Fruit fly (Drosophila melanogaster) whole organism, prepupa: ENCODE data around the gene Hakai.
A peak's percentile ranks its signal among the peaks of the same experiment; 100 is the strongest.

Experiments used
- Blimp-1 ChIP-seq: fragments of 200-800 bp; sonication (Bioruptor generic); optimal IDR thresholded peaks from 3 replicates; lab custom pipeline; 2017; ENCODE audit warnings: missing biosample characterization, missing genetic modification characterization, mild to moderate bottlenecking, moderate library complexity, missing genetic modification reagents
- CG10631 ChIP-seq: fragments of 200-800 bp; sonication (Bioruptor generic); optimal IDR thresholded peaks from 2 replicates; lab custom pipeline; 2016; ENCODE audit warnings: missing biosample characterization, missing genetic modification characterization
- CG11294 ChIP-seq: fragments of 200-800 bp; sonication (Bioruptor generic); IDR thresholded peaks from 2 replicates; pipeline ENCODE4 v1.3.6; 2022; ENCODE audit warnings: missing biosample characterization, missing genetic modification characterization
- CG11762 ChIP-seq: fragments of 200-800 bp; sonication (Bioruptor generic); optimal IDR thresholded peaks from 3 replicates; lab custom pipeline; 2016; ENCODE audit warnings: missing biosample characterization, missing genetic modification characterization; ENCODE audit not compliant: insufficient read depth
- CG11902 ChIP-seq: fragments of 200-800 bp; sonication (Bioruptor generic); optimal IDR thresholded peaks from 3 replicates; lab custom pipeline; 2016; ENCODE audit warnings: missing biosample characterization, missing genetic modification characterization
- CG16779 ChIP-seq: fragments of 200-800 bp; sonication (Bioruptor generic); optimal IDR thresholded peaks from 3 replicates; lab custom pipeline; 2017; ENCODE audit warnings: missing biosample characterization, mild to moderate bottlenecking, missing genetic modification characterization
- CG3032 ChIP-seq: fragments of 200-800 bp; optimal IDR thresholded peaks from 2 replicates; lab custom pipeline; 2019; ENCODE audit warnings: missing biosample characterization, mild to moderate bottlenecking, missing genetic modification characterization, moderate library complexity
- CG31627 ChIP-seq: fragments of 200-800 bp; sonication (Bioruptor generic); optimal IDR thresholded peaks from 3 replicates; lab custom pipeline; 2016; ENCODE audit warnings: missing biosample characterization, missing genetic modification characterization
- CG32006 ChIP-seq: fragments of 200-800 bp; sonication (Bioruptor generic); optimal IDR thresholded peaks from 3 replicates; lab custom pipeline; 2017; ENCODE audit warnings: missing biosample characterization, mild to moderate bottlenecking, missing genetic modification characterization
- CG3919 ChIP-seq: fragments of 200-800 bp; sonication (Bioruptor generic); optimal IDR thresholded peaks from 3 replicates; lab custom pipeline; 2016; ENCODE audit warnings: missing biosample characterization, missing genetic modification characterization
- CG4318 ChIP-seq: fragments of 200-800 bp; sonication (Bioruptor generic); optimal IDR thresholded peaks from 3 replicates; lab custom pipeline; 2017; ENCODE audit warnings: missing biosample characterization, mild to moderate bottlenecking, missing genetic modification characterization
- CG6792 ChIP-seq: fragments of 200-800 bp; sonication (Bioruptor generic); optimal IDR thresholded peaks from 3 replicates; lab custom pipeline; 2016; ENCODE audit warnings: missing biosample characterization, missing genetic modification characterization
- CG6808 ChIP-seq: fragments of 200-800 bp; sonication (Bioruptor generic); optimal IDR thresholded peaks from 3 replicates; lab custom pipeline; 2017; ENCODE audit warnings: missing biosample characterization, missing genetic modification characterization, mild to moderate bottlenecking, moderate library complexity, missing genetic modification reagents
- CG6854 ChIP-seq: fragments of 200-800 bp; sonication (Bioruptor generic); optimal IDR thresholded peaks from 2 replicates; lab custom pipeline; 2017; ENCODE audit warnings: missing biosample characterization, mild to moderate bottlenecking, missing genetic modification characterization
- CG7368 ChIP-seq: fragments of 200-800 bp; sonication (Bioruptor generic); optimal IDR thresholded peaks from 3 replicates; lab custom pipeline; 2016; ENCODE audit warnings: missing biosample characterization, missing genetic modification characterization
- CG8119 ChIP-seq: fragments of 200-800 bp; sonication (Bioruptor generic); IDR thresholded peaks from 3 replicates; pipeline ENCODE4 v1.3.6; 2022; ENCODE audit warnings: missing biosample characterization, missing genetic modification characterization
- CG8319 ChIP-seq: fragments of 200-800 bp; sonication (Bioruptor generic); optimal IDR thresholded peaks from 3 replicates; lab custom pipeline; 2016; ENCODE audit warnings: missing biosample characterization, missing genetic modification characterization
- CG8632 ChIP-seq: fragments of 200-800 bp; sonication (Bioruptor generic); optimal IDR thresholded peaks from 3 replicates; lab custom pipeline; 2016; ENCODE audit warnings: missing biosample characterization, missing genetic modification characterization
- Eip75B ChIP-seq: fragments of 200-800 bp; sonication (Bioruptor generic); optimal IDR thresholded peaks from 3 replicates; lab custom pipeline; 2016; ENCODE audit warnings: missing biosample characterization, missing genetic modification characterization
- Eip78C ChIP-seq: fragments of 200-800 bp; sonication (Bioruptor generic); peaks from one replicate; lab custom pipeline; 2016; ENCODE audit warnings: missing biosample characterization, missing genetic modification characterization
- Ets96B ChIP-seq: fragments of 200-800 bp; optimal IDR thresholded peaks from 2 replicates; lab custom pipeline; 2019; ENCODE audit warnings: missing biosample characterization, mild to moderate bottlenecking, missing genetic modification characterization, moderate library complexity
- Hr38 ChIP-seq: sonication (Bioruptor generic); optimal IDR thresholded peaks from 2 replicates; lab custom pipeline; 2016; ENCODE audit warnings: missing biosample characterization, missing genetic modification characterization
- Hr4 ChIP-seq: fragments of 200-800 bp; sonication (Bioruptor generic); optimal IDR thresholded peaks from 3 replicates; lab custom pipeline; 2016; ENCODE audit warnings: missing biosample characterization, missing genetic modification characterization
- Lpt ChIP-seq: fragments of 200-800 bp; sonication (Bioruptor generic); optimal IDR thresholded peaks from 3 replicates; lab custom pipeline; 2016; ENCODE audit warnings: missing biosample characterization, missing genetic modification characterization
- Met ChIP-seq: fragments of 200-800 bp; sonication (Bioruptor generic); optimal IDR thresholded peaks from 3 replicates; lab custom pipeline; 2016; ENCODE audit warnings: missing biosample characterization, missing genetic modification characterization
- OdsH ChIP-seq: fragments of 200-800 bp; sonication (Bioruptor generic); optimal IDR thresholded peaks from 3 replicates; lab custom pipeline; 2016; ENCODE audit warnings: missing biosample characterization, missing genetic modification characterization
- Smox ChIP-seq: fragments of 200-800 bp; sonication (Bioruptor generic); optimal IDR thresholded peaks from 3 replicates; lab custom pipeline; 2016; ENCODE audit warnings: missing biosample characterization, missing genetic modification characterization
- Sox102F ChIP-seq: fragments of 200-800 bp; sonication (Bioruptor generic); optimal IDR thresholded peaks from 2 replicates; lab custom pipeline; 2016; ENCODE audit warnings: missing biosample characterization, mild to moderate bottlenecking, missing genetic modification characterization
- Sox14 ChIP-seq: fragments of 200-800 bp; sonication (Bioruptor generic); optimal IDR thresholded peaks from 3 replicates; lab custom pipeline; 2016; ENCODE audit warnings: missing biosample characterization, missing genetic modification characterization
- Sox15 ChIP-seq: fragments of 200-800 bp; sonication (Bioruptor generic); optimal IDR thresholded peaks from 3 replicates; lab custom pipeline; 2016; ENCODE audit warnings: missing biosample characterization, missing genetic modification characterization
- cyc ChIP-seq: fragments of 200-800 bp; sonication (Bioruptor generic); optimal IDR thresholded peaks from 3 replicates; lab custom pipeline; 2016; ENCODE audit warnings: missing biosample characterization, missing genetic modification characterization
- dac ChIP-seq: fragments of 200-800 bp; sonication (Bioruptor generic); optimal IDR thresholded peaks from 2 replicates; lab custom pipeline; 2017; ENCODE audit warnings: missing biosample characterization, mild to moderate bottlenecking, missing genetic modification characterization
- dsx ChIP-seq: fragments of 200-800 bp; optimal IDR thresholded peaks from 3 replicates; lab custom pipeline; 2019; ENCODE audit warnings: missing biosample characterization, mild to moderate bottlenecking, missing genetic modification characterization, moderate library complexity; ENCODE audit not compliant: poor library complexity, severe bottlenecking
- eg ChIP-seq: fragments of 200-800 bp; sonication (Bioruptor generic); IDR thresholded peaks from 3 replicates; pipeline ENCODE4 v1.3.6; 2022; ENCODE audit warnings: missing biosample characterization, missing genetic modification characterization
- esn ChIP-seq: fragments of 200-800 bp; sonication (Bioruptor generic); optimal IDR thresholded peaks from 2 replicates; lab custom pipeline; 2016; ENCODE audit warnings: missing biosample characterization, mild to moderate bottlenecking, missing genetic modification characterization, moderate library complexity
- fd85E ChIP-seq: fragments of 200-800 bp; sonication (Bioruptor generic); optimal IDR thresholded peaks from 3 replicates; lab custom pipeline; 2016; ENCODE audit warnings: missing biosample characterization, missing genetic modification characterization
- fkh ChIP-seq: fragments of 200-800 bp; sonication (Bioruptor generic); optimal IDR thresholded peaks from 3 replicates; lab custom pipeline; 2017; ENCODE audit warnings: missing biosample characterization, mild to moderate bottlenecking, missing genetic modification characterization, moderate library complexity
- lz ChIP-seq: fragments of 200-800 bp; sonication (Bioruptor generic); optimal IDR thresholded peaks from 3 replicates; lab custom pipeline; 2016; ENCODE audit warnings: missing biosample characterization, missing genetic modification characterization
- pdm3 ChIP-seq: fragments of 200-800 bp; sonication (Bioruptor generic); optimal IDR thresholded peaks from 3 replicates; lab custom pipeline; 2016; ENCODE audit warnings: missing biosample characterization, missing genetic modification characterization
- salr ChIP-seq, 2 experiments: fragments of 200-800 bp; sonication (Bioruptor generic); optimal IDR thresholded peaks; 3 replicates each; lab custom pipeline; 2016 to 2018; ENCODE audit warnings: missing biosample characterization in 2 of 2, missing genetic modification characterization in 2 of 2, mild to moderate bottlenecking in 1 of 2
- spab ChIP-seq: fragments of 200-800 bp; sonication (Bioruptor generic); optimal IDR thresholded peaks from 2 replicates; lab custom pipeline; 2017; ENCODE audit warnings: missing biosample characterization, mild to moderate bottlenecking, missing genetic modification characterization, missing genetic modification reagents
- ss ChIP-seq, 2 experiments: fragments of 200-800 bp; sonication (Bioruptor generic); optimal IDR thresholded peaks; 2 replicates in 1 of 2; 3 replicates in 1 of 2; lab custom pipeline; 2017 to 2018; ENCODE audit warnings: mild to moderate bottlenecking in 2 of 2, missing biosample characterization in 2 of 2, missing genetic modification characterization in 2 of 2, moderate library complexity in 1 of 2
- svp ChIP-seq: fragments of 200-800 bp; sonication (Bioruptor generic); peaks from one replicate; lab custom pipeline; 2016; ENCODE audit warnings: missing biosample characterization, missing genetic modification characterization
- topi ChIP-seq: fragments of 200-800 bp; sonication (Bioruptor generic); optimal IDR thresholded peaks from 3 replicates; lab custom pipeline; 2016; ENCODE audit warnings: missing biosample characterization, missing genetic modification characterization
- vri ChIP-seq: fragments of 200-800 bp; sonication (Bioruptor generic); optimal IDR thresholded peaks from 3 replicates; lab custom pipeline; 2016; ENCODE audit warnings: missing biosample characterization, mild to moderate bottlenecking, missing genetic modification characterization

The Hakai gene

DNA sequence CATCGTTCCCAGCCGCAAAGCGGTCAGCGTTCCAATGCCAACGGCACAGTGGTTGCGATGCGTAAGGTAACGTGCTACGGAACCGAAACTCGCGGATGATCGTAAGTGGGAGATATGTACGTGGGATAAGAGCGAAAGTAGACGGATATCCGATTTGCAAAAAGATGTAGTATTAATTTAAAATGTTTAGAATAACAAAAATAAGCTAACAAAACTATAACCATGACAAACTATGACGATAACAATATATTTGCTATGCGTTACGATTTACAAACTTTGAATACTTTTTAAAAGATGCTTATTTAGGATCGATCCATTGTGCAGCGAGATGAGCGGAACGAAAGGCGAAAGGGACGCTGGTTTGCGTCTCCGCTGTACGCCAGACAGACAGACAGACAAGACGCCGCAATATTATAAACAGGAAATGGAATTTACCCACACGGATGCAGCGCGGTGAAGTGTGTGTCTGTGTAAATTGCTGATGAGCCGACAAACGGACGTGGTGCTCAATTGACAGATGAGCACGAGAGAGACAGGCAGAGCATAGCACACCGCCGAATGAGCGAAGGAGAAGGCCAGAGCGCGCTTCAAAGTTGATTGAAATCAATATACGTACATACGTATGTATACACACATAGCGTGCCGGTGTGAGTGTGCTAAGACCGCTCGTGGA is 6.5 kb downstream of the Hakai start (continued):
- TF ChIP-seq OdsH (GFP tag; lab: Kevin White, UChicago): peak; percentile 97
- TF ChIP-seq Smox (GFP tag; lab: Kevin White, UChicago): peak; percentile 96
- peak; percentile 98 for TF ChIP-seq CG10631 (GFP tag; lab: Kevin White, UChicago)
- peak; percentile 98 for TF ChIP-seq svp
- peak; percentile 60 for TF ChIP-seq fd85E
- TF ChIP-seq Hr38: no peak
- TF ChIP-seq Hr4: peak; percentile 98
- TF ChIP-seq lz: peak; percentile 97
- TF ChIP-seq topi: peak; percentile 98
- TF ChIP-seq CG11294 (GFP tag; lab: Robert Waterston, UW): peak; percentile 91

DNA sequence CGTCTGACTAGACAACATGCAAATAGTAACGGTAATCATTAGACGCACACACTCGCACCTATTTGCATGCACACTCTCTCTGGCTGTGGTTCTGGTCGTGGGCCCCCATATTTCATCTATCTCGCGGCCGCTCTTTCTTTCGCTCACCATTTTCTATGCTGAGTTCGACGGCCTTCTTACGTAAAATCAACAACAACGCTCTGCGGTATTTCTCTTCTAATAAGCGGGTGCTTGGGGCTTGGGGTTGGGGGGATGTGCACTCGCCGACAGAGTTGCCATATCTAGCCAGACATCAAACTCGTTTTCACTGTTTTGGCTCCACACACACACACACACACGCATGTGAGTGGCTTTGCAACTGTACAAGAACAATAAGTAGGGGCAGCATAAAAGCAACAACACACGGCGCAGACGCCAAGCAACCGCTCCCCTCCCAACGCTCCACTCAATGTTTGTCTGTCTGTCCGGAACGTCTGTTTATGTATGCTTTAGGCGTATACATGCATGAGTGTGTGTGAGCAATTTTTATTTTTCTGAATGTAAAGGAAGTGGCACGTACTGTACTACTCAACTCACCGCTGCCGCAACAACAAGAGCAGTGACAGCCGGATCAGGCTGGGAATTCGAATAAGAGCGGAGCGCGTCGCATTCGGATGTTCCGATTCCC is 7.2 kb downstream of the Hakai start:
- peak; percentile 27; the same call in 1 of the 3 replicates for TF ChIP-seq eg (GFP tag; lab: Robert Waterston, UW)
- peak; percentile 88 for TF ChIP-seq fkh
- TF ChIP-seq Eip75B (GFP tag; lab: Kevin White, UChicago): no peak

DNA sequence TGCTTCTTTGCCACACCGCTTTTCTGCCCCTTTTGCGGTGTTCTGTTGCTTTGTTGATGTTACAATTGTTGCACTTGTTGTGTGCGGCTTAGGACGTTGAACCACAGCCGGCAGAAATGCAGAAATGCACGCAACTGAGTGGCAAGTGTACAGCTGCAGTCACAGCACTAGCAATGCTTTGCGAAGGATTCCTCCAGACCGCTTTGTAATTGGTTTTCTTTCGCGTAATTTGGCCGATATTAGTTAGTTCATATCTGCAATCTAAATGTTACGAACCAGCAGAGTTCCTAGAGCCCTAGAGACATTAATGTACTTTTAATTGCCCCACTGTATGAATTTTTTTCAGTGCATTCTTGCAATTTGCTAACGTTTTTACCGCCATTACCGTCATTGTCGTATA is 7.9 kb downstream of the Hakai start:
- TF ChIP-seq eg (GFP tag; lab: Robert Waterston, UW) (peak; percentile 53), CG6854 (GFP tag; lab: Kevin White, UChicago) (no peak), CG32006 (GFP tag; lab: Kevin White, UChicago) (peak; percentile 66), ss (GFP tag; optimal IDR thresholded peaks at IDR 0.05; lab: Kevin White, UChicago) (peak; percentile 39 to 63), Sox14 (GFP tag; lab: Kevin White, UChicago) (peak; percentile 39), Blimp-1 (GFP tag; lab: Kevin White, UChicago) (no peak), CG10631 (GFP tag; lab: Kevin White, UChicago) (peak; percentile 59), dsx (peak; percentile 73), salr (GFP tag; optimal IDR thresholded peaks at IDR 0.05; lab: Kevin White, UChicago) (peak; percentile 30 to 33), lz (peak; percentile 8), CG11902 (GFP tag; lab: Kevin White, UChicago) (no peak), Lpt (GFP tag; lab: Kevin White, UChicago) (no peak), CG8632 (GFP tag; lab: Kevin White, UChicago) (no peak), CG16779 (tag; lab: Kevin White, UChicago) (peak; percentile 3), CG6792 (no peak), CG3919 (GFP tag; lab: Kevin White, UChicago) (peak; percentile 64), Eip78C (peak; percentile 89), pdm3 (GFP tag; lab: Kevin White, UChicago) (peak; percentile 37), Sox15 (GFP tag; lab: Kevin White, UChicago) (no peak), CG7368 (peak; percentile 26), CG8319 (GFP tag; lab: Kevin White, UChicago) (no peak), dac (GFP tag; lab: Kevin White, UChicago) (peak; percentile 27), CG3032 (tag; lab: Kevin White, UChicago) (peak; percentile 55), Sox102F (peak; percentile 24), CG31627 (peak; percentile 34), svp (peak; percentile 79), Met (peak; percentile 59), vri (GFP tag; lab: Kevin White, UChicago) (no peak), cyc (peak; percentile 31), CG6808 (GFP tag; lab: Kevin White, UChicago) (peak; percentile 54), Hr4 (peak; percentile 57), CG4318 (peak; percentile 48), CG11762 (GFP tag; lab: Kevin White, UChicago) (peak; percentile 54), esn (GFP tag; lab: Kevin White, UChicago) (peak; percentile 30), CG8119 (GFP tag; lab: Robert Waterston, UW) (0 out of 3 replicates have a peak, but pooled peaks have one; percentile 55), spab (GFP tag; lab: Kevin White, UChicago) (peak; percentile 25), fd85E (no peak), Ets96B (tag; lab: Kevin White, UChicago) (peak; percentile 68), fkh (no peak)
